Worm (Caenorhabditis elegans): Measurements from ENCODE around the gene T22D1.17.

- TF ChIP-seq unc-86 (tag; optimal IDR thresholded peaks at IDR 0.05) (no peak), Y22D7AL.16 (tag; optimal IDR thresholded peaks at IDR 0.05) (no peak), elt-4 (tag; optimal IDR thresholded peaks at IDR 0.05) (no peak), C38D4.7 (GFP tag; optimal IDR thresholded peaks at IDR 0.05) (no peak), ama-1 (optimal IDR thresholded peaks at IDR 0.05) (no peak), nhr-11 (tag; optimal IDR thresholded peaks at IDR 0.05) (no peak), sox-4 (tag; optimal IDR thresholded peaks at IDR 0.05) (no peak)
Measured at ce11 chrIV:6941101-6941500, 35.3 kb downstream of the T22D1.17 start.

All from whole organism, late embryonic.